Worm (Caenorhabditis elegans) whole organism, late embryonic: Measurements from ENCODE around the gene nhr-283.

Experiments used
- C08G9.2 ChIP-seq: sonication (generic microtip); optimal IDR thresholded peaks from 2 replicates; lab custom pipeline; 2016; ENCODE audit warnings: mild to moderate bottlenecking, missing genetic modification characterization, moderate library complexity, missing compliant biosample characterization
- C38D4.7 ChIP-seq: fragments of 200-800 bp; sonication (Bioruptor generic); optimal IDR thresholded peaks from 2 replicates; lab custom pipeline; 2018; ENCODE audit warnings: mild to moderate bottlenecking, missing genetic modification characterization, moderate library complexity, missing compliant biosample characterization
- K09A11.1 ChIP-seq: sonication (generic microtip); optimal IDR thresholded peaks from 2 replicates; lab custom pipeline; 2017; ENCODE audit warnings: antibody characterized with exemption, mild to moderate bottlenecking, missing genetic modification characterization, missing compliant biosample characterization; ENCODE audit not compliant: insufficient read depth
- Y22D7AL.16 ChIP-seq: sonication (generic microtip); optimal IDR thresholded peaks from 2 replicates; lab custom pipeline; 2016; ENCODE audit warnings: missing genetic modification characterization, missing compliant biosample characterization
- ahr-1 ChIP-seq: sonication (generic microtip); optimal IDR thresholded peaks from 2 replicates; lab custom pipeline; 2016; ENCODE audit warnings: missing genetic modification characterization, missing compliant biosample characterization
- ama-1 ChIP-seq: fragments of 150-350 bp; optimal IDR thresholded peaks from 2 replicates; lab custom pipeline; 2014
- ceh-19 ChIP-seq: fragments of 200-800 bp; sonication (Bioruptor generic); optimal IDR thresholded peaks from 2 replicates; lab custom pipeline; 2018; ENCODE audit warnings: mild to moderate bottlenecking, missing genetic modification characterization, missing compliant biosample characterization
- ceh-2 ChIP-seq: sonication (generic microtip); optimal IDR thresholded peaks from 2 replicates; lab custom pipeline; 2016; ENCODE audit warnings: missing genotype, missing genetic modification characterization, missing compliant biosample characterization
- ceh-31 ChIP-seq: sonication (generic microtip); optimal IDR thresholded peaks from 2 replicates; lab custom pipeline; 2016; ENCODE audit warnings: missing genetic modification characterization, missing compliant biosample characterization
- ceh-45 ChIP-seq: fragments of 200-800 bp; sonication (Bioruptor generic); IDR thresholded peaks from 2 replicates; pipeline ENCODE4 v1.3.6; 2022; ENCODE audit warnings: missing genetic modification reagents, missing genetic modification characterization, missing compliant biosample characterization
- ceh-6 ChIP-seq: fragments of 200-800 bp; sonication (Bioruptor generic); optimal IDR thresholded peaks from 2 replicates; lab custom pipeline; 2018; ENCODE audit warnings: mild to moderate bottlenecking, missing genetic modification characterization, missing compliant biosample characterization
- dve-1 ChIP-seq: sonication (generic microtip); optimal IDR thresholded peaks from 2 replicates; lab custom pipeline; 2017; ENCODE audit warnings: antibody characterized with exemption, mild to moderate bottlenecking, missing genetic modification characterization, missing compliant biosample characterization
- elt-2 ChIP-seq: sonication (generic microtip); optimal IDR thresholded peaks from 2 replicates; lab custom pipeline; 2016; ENCODE audit warnings: missing genetic modification reagents, missing genetic modification characterization, missing compliant biosample characterization
- elt-4 ChIP-seq: sonication (generic microtip); optimal IDR thresholded peaks from 2 replicates; lab custom pipeline; 2016; ENCODE audit warnings: missing genetic modification characterization, missing compliant biosample characterization
- eyg-1 ChIP-seq: sonication (generic microtip); optimal IDR thresholded peaks from 2 replicates; lab custom pipeline; 2016; ENCODE audit warnings: missing genotype, missing genetic modification characterization, missing compliant biosample characterization
- fkh-6 ChIP-seq: sonication (generic microtip); optimal IDR thresholded peaks from 2 replicates; lab custom pipeline; 2016; ENCODE audit warnings: missing genetic modification characterization, missing compliant biosample characterization
- hlh-13 ChIP-seq: fragments of 200-800 bp; sonication (Bioruptor generic); optimal IDR thresholded peaks from 2 replicates; lab custom pipeline; 2018; ENCODE audit warnings: mild to moderate bottlenecking, missing genetic modification characterization, missing compliant biosample characterization
- hlh-15 ChIP-seq: sonication (generic microtip); optimal IDR thresholded peaks from 2 replicates; lab custom pipeline; 2016; ENCODE audit warnings: missing genetic modification characterization, missing compliant biosample characterization
- hlh-6 ChIP-seq: sonication (generic microtip); optimal IDR thresholded peaks from 2 replicates; lab custom pipeline; 2016; ENCODE audit warnings: missing genotype, missing genetic modification characterization, missing compliant biosample characterization
- hlh-8 ChIP-seq: sonication (generic microtip); optimal IDR thresholded peaks from 2 replicates; lab custom pipeline; 2016; ENCODE audit warnings: missing genotype, missing genetic modification characterization, missing compliant biosample characterization
- lim-6 ChIP-seq: sonication (generic microtip); optimal IDR thresholded peaks from 2 replicates; lab custom pipeline; 2016; ENCODE audit warnings: missing genetic modification characterization, missing compliant biosample characterization
- mec-3 ChIP-seq: sonication (generic microtip); optimal IDR thresholded peaks from 2 replicates; lab custom pipeline; 2016; ENCODE audit warnings: borderline replicate concordance, missing genetic modification characterization, missing compliant biosample characterization
- nhr-232 ChIP-seq: sonication (generic microtip); optimal IDR thresholded peaks from 2 replicates; lab custom pipeline; 2016; ENCODE audit warnings: missing genetic modification characterization, missing compliant biosample characterization
- npax-4 ChIP-seq: sonication (generic microtip); optimal IDR thresholded peaks from 2 replicates; lab custom pipeline; 2016; ENCODE audit warnings: missing genetic modification characterization, missing compliant biosample characterization
- pax-1 ChIP-seq: fragments of 150-350 bp; optimal IDR thresholded peaks from 2 replicates; lab custom pipeline; 2014; ENCODE audit warnings: missing biosample characterization, missing genetic modification characterization
- pqm-1 ChIP-seq: sonication (generic microtip); optimal IDR thresholded peaks from 2 replicates; lab custom pipeline; 2016; ENCODE audit warnings: missing genetic modification characterization, missing compliant biosample characterization
- ref-2 ChIP-seq: sonication (generic microtip); optimal IDR thresholded peaks from 2 replicates; lab custom pipeline; 2016; ENCODE audit warnings: missing genetic modification characterization, missing compliant biosample characterization
- rnt-1 ChIP-seq: sonication (generic microtip); optimal IDR thresholded peaks from 2 replicates; lab custom pipeline; 2016; ENCODE audit warnings: missing genetic modification characterization, missing compliant biosample characterization
- sdc-2 ChIP-seq: sonication (generic microtip); optimal IDR thresholded peaks from 2 replicates; lab custom pipeline; 2016; ENCODE audit warnings: missing genotype, missing genetic modification characterization, missing compliant biosample characterization
- sox-4 ChIP-seq: sonication (generic microtip); optimal IDR thresholded peaks from 2 replicates; lab custom pipeline; 2017; ENCODE audit warnings: mild to moderate bottlenecking, missing genetic modification characterization, inconsistent platforms, missing compliant biosample characterization
- tbx-2 ChIP-seq: sonication (generic microtip); optimal IDR thresholded peaks from 2 replicates; lab custom pipeline; 2016; ENCODE audit warnings: missing genetic modification characterization, missing compliant biosample characterization
- tbx-7 ChIP-seq: sonication (generic microtip); optimal IDR thresholded peaks from 2 replicates; lab custom pipeline; 2016; ENCODE audit warnings: missing genotype, missing genetic modification characterization, missing compliant biosample characterization
- ttx-3 ChIP-seq: sonication (generic microtip); optimal IDR thresholded peaks from 2 replicates; lab custom pipeline; 2016; ENCODE audit warnings: missing genetic modification reagents, missing genetic modification characterization, missing compliant biosample characterization
- unc-3 ChIP-seq, 2 experiments: fragments of 200-800 bp in 1 of 2; sonication (Bioruptor generic) in 1 of 2; sonication (generic microtip) in 1 of 2; conservative IDR thresholded peaks in 1 of 2; optimal IDR thresholded peaks in 1 of 2; 2 replicates each; pipeline versions ENCODE4 v1.3.6 to Lab custom; 2016 to 2022; ENCODE audit warnings: missing compliant biosample characterization in 2 of 2, missing genetic modification characterization in 2 of 2, missing genetic modification reagents in 1 of 2
- unc-42 ChIP-seq: sonication (generic microtip); optimal IDR thresholded peaks from 2 replicates; lab custom pipeline; 2016; ENCODE audit warnings: missing genotype, missing genetic modification characterization, missing compliant biosample characterization
- unc-86 ChIP-seq: sonication (generic microtip); optimal IDR thresholded peaks from 2 replicates; lab custom pipeline; 2016; ENCODE audit warnings: missing genetic modification characterization, missing compliant biosample characterization

The nhr-283 gene

ce11 chrV:15735720-15736119 is 40.8 kb downstream of the nhr-283 start, which contains the start of gene str-27:
Gene str-27, minus strand, starts transcription at chrV:15735820.
- TF ChIP-seq ceh-31 (no peak), Y22D7AL.16 (tag; lab: Kevin White, UChicago) (no peak), unc-3 (GFP tag; conservative IDR thresholded peaks at IDR 0.05; lab: Robert Waterston, UW) (no peak), unc-3 (tag; optimal IDR thresholded peaks at IDR 0.05; lab: Kevin White, UChicago) (no peak), ref-2 (no peak), K09A11.1 (tag; lab: Kevin White, UChicago) (no peak), ceh-2 (tag; lab: Kevin White, UChicago) (no peak), npax-4 (no peak)

- TF ChIP-seq ahr-1 (tag; lab: Kevin White, UChicago) (no peak), ceh-2 (tag; lab: Kevin White, UChicago) (no peak), ama-1 (lab: Kevin White, UChicago) (no peak), ref-2 (no peak), dve-1 (tag; lab: Kevin White, UChicago) (no peak), unc-86 (no peak), mec-3 (tag; lab: Kevin White, UChicago) (no peak), lim-6 (tag; lab: Kevin White, UChicago) (no peak), rnt-1 (tag; lab: Kevin White, UChicago) (no peak), ceh-19 (GFP tag; lab: Kevin White, UChicago) (no peak), tbx-7 (no peak)
Measured at ce11 chrV:15733568-15733967, 43.0 kb downstream of the nhr-283 start, which contains the start of gene T23D5.3. Gene T23D5.3, minus strand, starts transcription at chrV:15733668.

- no peak for TF ChIP-seq ceh-45 (GFP tag; lab: Robert Waterston, UW)
- TF ChIP-seq ceh-6, result no peak
- no peak for TF ChIP-seq K09A11.1 (tag; lab: Kevin White, UChicago)
- no peak for TF ChIP-seq pqm-1 (tag; lab: Kevin White, UChicago)
- TF ChIP-seq elt-4, result no peak
- no peak for TF ChIP-seq elt-2 (tag; lab: Kevin White, UChicago)
- TF ChIP-seq sdc-2, result no peak
Measured at ce11 chrV:15733020-15733419, 43.5 kb downstream of the nhr-283 start.

- TF ChIP-seq ceh-19 (GFP tag; lab: Kevin White, UChicago) (no peak), hlh-6 (no peak), ttx-3 (tag; lab: Kevin White, UChicago) (no peak), sox-4 (tag; lab: Kevin White, UChicago) (no peak), tbx-2 (no peak), unc-86 (no peak), eyg-1 (no peak), unc-3 (GFP tag; conservative IDR thresholded peaks at IDR 0.05; lab: Robert Waterston, UW) (no peak), unc-3 (tag; optimal IDR thresholded peaks at IDR 0.05; lab: Kevin White, UChicago) (no peak)
Measured at ce11 chrV:15732209-15732608, 44.3 kb downstream of the nhr-283 start, which contains the start of gene str-38. Gene str-38, minus strand, starts transcription at chrV:15732309.

- TF ChIP-seq hlh-15 (no peak), hlh-8 (tag; lab: Kevin White, UChicago) (no peak), lim-6 (tag; lab: Kevin White, UChicago) (no peak), C08G9.2 (tag; lab: Kevin White, UChicago) (no peak), ama-1 (lab: Kevin White, UChicago) (no peak), ttx-3 (tag; lab: Kevin White, UChicago) (no peak), nhr-232 (no peak), C38D4.7 (GFP tag; lab: Kevin White, UChicago) (no peak), ceh-2 (tag; lab: Kevin White, UChicago) (no peak), hlh-13 (GFP tag; lab: Kevin White, UChicago) (no peak), npax-4 (no peak), ref-2 (no peak), fkh-6 (tag; lab: Kevin White, UChicago) (no peak), unc-42 (tag; lab: Kevin White, UChicago) (no peak), unc-3 (GFP tag; conservative IDR thresholded peaks at IDR 0.05; lab: Robert Waterston, UW) (no peak), unc-3 (tag; optimal IDR thresholded peaks at IDR 0.05; lab: Kevin White, UChicago) (no peak), pax-1 (tag; lab: Kevin White, UChicago) (no peak)
Measured at ce11 chrV:15730459-15730858, 46.1 kb downstream of the nhr-283 start, which contains the start of gene Y6E2A.10. Gene Y6E2A.10, minus strand, starts transcription at chrV:15730559.
